Worm (Caenorhabditis elegans): ENCODE results near the gene Y70C5A.4.

- no peak for TF ChIP-seq jun-1 (tag; optimal IDR thresholded peaks at IDR 0.05)
- TF ChIP-seq fkh-10 (GFP tag; optimal IDR thresholded peaks at IDR 0.05), result no peak
- TF ChIP-seq R02D3.7 (tag; optimal IDR thresholded peaks at IDR 0.05), result no peak
- no peak for TF ChIP-seq pha-4 (tag; optimal IDR thresholded peaks at IDR 0.05)
- no peak for TF ChIP-seq lin-15B (tag; optimal IDR thresholded peaks at IDR 0.05)
- no peak for TF ChIP-seq nhr-28 (tag; optimal IDR thresholded peaks at IDR 0.05)
- no peak for TF ChIP-seq ztf-11 (tag; optimal IDR thresholded peaks at IDR 0.05)
- no peak for TF ChIP-seq ama-1 (optimal IDR thresholded peaks at IDR 0.05)
- TF ChIP-seq nhr-12 (tag; optimal IDR thresholded peaks at IDR 0.05), result no peak
These were observed 10.4 kb downstream of the Y70C5A.4 start, which contains the start of gene oac-53 for ce11 chrV:16627962-16628361.

Data from whole organism, L3 larva.